Worm (Caenorhabditis elegans): ENCODE measurements around the gene rpb-8.
A peak's percentile ranks its signal among the peaks of the same experiment; 100 is the strongest.

- TF ChIP-seq nhr-25 (tag; optimal IDR thresholded peaks at IDR 0.05) (peak; percentile 16), mdl-1 (tag; optimal IDR thresholded peaks at IDR 0.05) (no peak), nhr-77 (tag; optimal IDR thresholded peaks at IDR 0.05) (no peak), nhr-10 (tag; optimal IDR thresholded peaks at IDR 0.05) (no peak), unc-39 (tag; optimal IDR thresholded peaks at IDR 0.05) (no peak), egl-27 (tag; optimal IDR thresholded peaks at IDR 0.05) (no peak)
These were observed at the start of gene rpb-8 for ce11 chrIII:4917960-4918712.
